Worm (Caenorhabditis elegans): ENCODE measurements around the gene Y49F6B.20.

DNA sequence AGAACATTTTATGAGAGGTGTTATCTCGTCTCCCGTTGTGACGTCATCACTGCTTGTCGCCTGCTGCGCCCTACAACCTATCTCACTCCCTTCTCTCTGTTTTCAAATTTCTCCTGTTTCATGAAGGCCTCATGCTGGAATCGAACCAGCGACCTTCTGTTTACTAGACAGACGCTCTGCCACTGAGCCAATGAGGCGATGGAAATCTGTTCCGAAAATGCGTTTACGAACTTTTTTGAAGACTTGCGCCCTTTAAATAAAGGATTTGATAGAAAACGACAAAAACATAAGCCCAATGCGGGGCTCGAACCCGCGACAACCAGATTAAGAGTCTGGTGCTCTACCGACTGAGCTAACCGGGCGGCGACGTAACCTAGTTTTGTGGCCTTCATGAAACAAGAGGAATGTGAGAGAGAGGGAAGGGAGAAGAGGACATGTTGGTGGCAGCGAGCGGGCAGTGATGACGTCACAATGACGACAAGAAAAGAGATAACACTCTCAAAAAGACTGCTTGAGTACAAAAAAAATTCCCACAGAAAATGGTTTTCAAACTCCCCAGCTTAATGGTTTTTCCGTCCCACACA lies 48.6 kb upstream of the Y49F6B.20 start, which contains the start of gene clec-126:
- peak; percentile 79 for TF ChIP-seq him-1 (tag; optimal IDR thresholded peaks at IDR 0.05)
- peak; percentile 41 for TF ChIP-seq W03F9.2 (tag; optimal IDR thresholded peaks at IDR 0.05)
- TF ChIP-seq dao-5 (tag; optimal IDR thresholded peaks at IDR 0.05): peak; percentile 15
